Worm (Caenorhabditis elegans) whole organism, dauer: ENCODE data around the gene dhs-19.
"Not testable (repeated sequence)": the region's sequence is repeated elsewhere in the genome, so short reads cannot be mapped to it uniquely, and the experiment has no call there.

ENCODE experiments used
- unc-62 ChIP-seq: sonication (generic microtip); optimal IDR thresholded peaks from 2 replicates; lab custom pipeline; 2017; ENCODE audit warnings: missing biosample characterization, missing genetic modification reagents, missing genetic modification characterization

The dhs-19 gene

ce11 chrV:11485558-11485957, 4.7 kb downstream of the dhs-19 start, which contains the start of gene srh-1:
Gene srh-1 (plus strand): TSS chrV:11485858.
- TF ChIP-seq unc-62 (GFP tag; lab: Kevin White, UChicago) = no peak

DNA sequence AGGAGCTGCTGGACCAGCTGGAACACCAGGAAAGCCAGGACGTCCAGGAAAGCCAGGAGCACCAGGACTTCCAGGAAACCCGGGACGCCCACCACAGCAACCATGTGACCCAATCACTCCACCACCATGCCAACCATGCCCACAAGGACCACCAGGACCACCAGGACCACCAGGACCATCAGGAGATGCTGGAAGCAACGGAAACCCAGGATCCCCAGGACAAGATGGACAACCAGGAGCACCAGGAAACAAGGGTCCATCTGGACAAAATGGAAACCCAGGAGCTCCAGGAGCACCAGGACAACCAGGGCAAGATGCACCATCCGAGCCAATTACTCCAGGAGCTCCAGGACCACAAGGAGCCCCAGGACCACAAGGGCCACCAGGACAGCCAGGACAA, 5.9 kb downstream of the dhs-19 start:
- TF ChIP-seq unc-62 (GFP tag; lab: Kevin White, UChicago) = no peak

DNA sequence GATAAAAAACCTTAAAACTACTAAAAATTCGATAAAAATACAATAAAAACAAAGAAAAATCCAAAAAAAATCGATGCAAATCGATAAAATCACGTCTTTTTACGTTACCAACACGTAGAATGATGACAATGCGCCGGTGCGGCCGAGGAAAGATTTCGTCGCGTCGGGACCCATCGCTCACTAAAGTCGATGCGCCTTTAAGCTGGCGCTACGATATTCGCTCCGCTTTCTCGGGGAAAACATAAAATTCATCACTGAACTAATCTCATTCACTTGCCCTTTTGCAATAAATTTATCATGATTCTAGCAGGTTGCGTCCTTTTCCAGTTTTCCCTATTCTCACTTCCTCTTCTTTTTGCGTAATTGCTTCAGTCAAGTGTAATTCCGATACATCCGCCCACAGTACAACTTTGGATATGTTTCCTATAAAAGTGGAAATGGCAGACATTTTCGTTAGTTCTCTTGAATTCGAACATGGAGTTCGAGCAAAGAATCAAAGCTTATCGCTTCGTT, 6.6 kb downstream of the dhs-19 start, which contains the start of gene col-157:
TSS of gene col-157 (plus strand) at position 463 of the 513 bp plus-strand sequence.
- TF ChIP-seq unc-62 (GFP tag; lab: Kevin White, UChicago) = not testable (repeated sequence)

DNA sequence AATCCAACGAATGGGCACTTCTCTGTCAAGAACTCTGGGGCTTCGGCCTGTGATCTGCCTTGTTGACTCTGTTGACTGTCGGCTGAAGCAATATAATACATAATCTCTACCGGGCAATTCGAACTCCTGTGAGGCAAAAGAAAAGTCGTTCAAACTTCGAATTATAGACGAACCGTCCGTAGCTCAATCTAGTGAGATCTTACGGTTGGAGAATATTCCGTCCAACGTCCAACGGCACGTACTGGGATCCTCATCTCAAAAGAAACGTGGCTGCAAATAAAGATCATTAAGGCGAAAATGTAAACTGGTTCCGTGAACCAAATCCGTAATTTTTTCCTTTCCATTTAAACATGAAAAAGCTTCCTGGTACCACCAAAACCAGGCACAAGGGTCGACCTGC, 9.5 kb downstream of the dhs-19 start, which contains the start of gene T11F9.14:
TSS of gene T11F9.14 (minus strand) at position 101 of the 400 bp plus-strand sequence.
- not testable (repeated sequence) for TF ChIP-seq unc-62 (GFP tag; lab: Kevin White, UChicago)

- TF ChIP-seq unc-62 (GFP tag; lab: Kevin White, UChicago) = no peak
Observed at ce11 chrV:11479406-11479805, 10.9 kb downstream of the dhs-19 start, which contains the start of gene T11F9.22. Gene T11F9.22 (plus strand): TSS chrV:11479706.

DNA sequence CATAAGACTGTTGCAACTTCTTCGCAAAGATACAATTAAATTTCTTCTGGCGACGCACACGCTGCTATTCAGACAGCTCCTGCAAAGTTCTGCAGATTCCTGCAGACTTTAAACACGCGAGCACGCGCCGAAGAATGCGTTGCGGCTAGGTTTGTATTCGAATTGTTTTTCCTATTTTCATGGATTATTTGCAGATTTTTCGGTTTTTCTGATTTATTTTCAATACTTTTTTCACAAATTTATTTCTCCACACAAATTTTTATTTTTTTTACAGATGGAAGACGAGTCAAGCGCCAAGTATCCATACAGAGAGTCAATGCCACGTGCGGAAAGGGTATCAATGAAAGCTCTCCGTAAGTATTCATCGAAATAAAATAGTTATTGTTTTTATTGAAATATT, 14.6 kb downstream of the dhs-19 start, which contains the start of gene T11F9.7:
TSS of gene T11F9.7 (plus strand) at position 301 of the 400 bp plus-strand sequence.
- TF ChIP-seq unc-62 (GFP tag; lab: Kevin White, UChicago) = not testable (repeated sequence)

ce11 chrV:11474399-11474798, 15.9 kb downstream of the dhs-19 start, which contains the start of gene nas-22:
Gene nas-22 (plus strand): TSS chrV:11474699.
- no peak for TF ChIP-seq unc-62 (GFP tag; lab: Kevin White, UChicago)

ce11 chrV:11472209-11472608, 18.1 kb downstream of the dhs-19 start, which contains the start of the genes nas-20 and nas-21:
Gene nas-20 (minus strand): TSS chrV:11472309.
Gene nas-21 (plus strand): TSS chrV:11472564.
- no peak for TF ChIP-seq unc-62 (GFP tag; lab: Kevin White, UChicago)

- no peak for TF ChIP-seq unc-62 (GFP tag; lab: Kevin White, UChicago)
Observed at ce11 chrV:11470210-11470713, 20.0 kb downstream of the dhs-19 start, which contains the start of gene aat-6. Gene aat-6 (minus strand): TSS chrV:11470663.

- TF ChIP-seq unc-62 (GFP tag; lab: Kevin White, UChicago) = no peak
Observed at ce11 chrV:11462963-11463453, 27.3 kb downstream of the dhs-19 start, which contains the start of gene zipt-16. Gene zipt-16 (plus strand): TSS chrV:11463013.

ce11 chrV:11459255-11459654, 31.0 kb downstream of the dhs-19 start, which contains the start of gene T11F9.1:
Gene T11F9.1 (plus strand): TSS chrV:11459555.
- TF ChIP-seq unc-62 (GFP tag; lab: Kevin White, UChicago) = no peak

DNA sequence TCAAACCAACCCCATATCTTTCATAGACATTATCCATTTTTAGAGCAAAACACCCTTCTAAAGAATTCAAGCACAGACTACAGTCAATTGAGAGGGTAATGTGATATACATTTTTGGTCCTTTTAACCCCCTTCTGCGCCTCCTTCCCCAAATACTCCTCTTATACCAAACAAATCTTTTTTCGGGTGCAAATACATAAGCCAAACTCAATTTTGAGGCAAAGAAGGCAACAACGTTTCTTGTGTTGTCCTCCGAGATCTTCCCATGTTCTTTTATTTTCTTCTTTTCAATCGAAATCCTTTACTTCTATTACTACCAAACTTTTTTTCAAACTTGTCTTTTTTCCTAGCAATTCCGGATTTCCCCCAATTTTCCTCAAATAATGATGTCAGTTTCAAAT, 35.4 kb downstream of the dhs-19 start:
- TF ChIP-seq unc-62 (GFP tag; lab: Kevin White, UChicago) = no peak

DNA sequence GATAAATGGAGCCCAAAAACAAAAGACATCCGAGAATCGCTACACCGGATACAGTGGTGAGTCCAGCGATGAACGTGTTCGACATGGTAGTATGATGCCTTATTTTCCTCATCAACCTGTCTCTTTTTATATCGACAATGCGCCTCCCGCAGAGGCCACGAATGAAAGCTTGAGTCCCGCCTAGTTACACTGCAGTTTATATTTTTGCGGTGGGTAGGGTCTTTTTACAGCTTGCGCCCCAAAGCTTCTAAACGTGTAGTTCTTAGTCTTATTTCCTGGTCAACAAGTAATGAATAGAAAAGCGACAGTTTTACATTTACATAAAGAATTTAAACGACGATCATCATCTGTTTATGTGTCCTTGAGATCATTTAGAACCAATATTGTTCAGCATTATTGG, 40.0 kb downstream of the dhs-19 start, which contains the start of gene col-156:
TSS of gene col-156 (minus strand) at position 101 of the 400 bp plus-strand sequence.
- no peak for TF ChIP-seq unc-62 (GFP tag; lab: Kevin White, UChicago)

ce11 chrV:11449404-11449803, 40.9 kb downstream of the dhs-19 start:
- TF ChIP-seq unc-62 (GFP tag; lab: Kevin White, UChicago) = no peak

DNA sequence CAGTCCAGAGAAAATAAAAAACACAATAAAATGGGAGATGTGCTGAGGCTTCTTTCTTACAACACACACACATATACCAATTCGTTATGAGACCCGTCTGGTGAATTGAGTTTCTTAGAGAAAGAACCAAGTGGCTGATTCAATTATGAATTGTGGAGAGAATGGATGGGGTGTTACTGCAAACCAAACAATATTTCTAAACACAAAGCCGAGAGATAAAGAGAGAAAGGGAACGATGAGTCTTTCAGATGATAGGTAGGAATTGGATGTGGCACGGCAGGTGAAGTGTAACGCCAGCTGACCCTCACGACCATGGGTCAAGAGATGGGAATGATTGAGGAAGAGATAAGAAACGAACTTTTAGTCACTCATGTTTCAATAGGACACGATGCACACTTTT, 44.0 kb downstream of the dhs-19 start, which contains the start of gene mig-17:
TSS of gene mig-17 (plus strand) at position 389 of the 400 bp plus-strand sequence.
- no peak for TF ChIP-seq unc-62 (GFP tag; lab: Kevin White, UChicago)

- TF ChIP-seq unc-62 (GFP tag; lab: Kevin White, UChicago) = no peak
Observed at ce11 chrV:11445375-11445774, 44.9 kb downstream of the dhs-19 start.
